Fruit fly (Drosophila melanogaster) S2 (cell line): Measurements from ENCODE around the gene CG11741.

ENCODE experiments used
- CG8478 ChIP-seq: fragments of >200 bp; optimal IDR thresholded peaks from 2 replicates; lab custom pipeline; 2018
- CTCF ChIP-seq, 2 experiments: fragments of >200 bp; optimal IDR thresholded peaks; 2 replicates each; lab custom pipeline; 2018

- TF ChIP-seq CG8478: no peak
- TF ChIP-seq CTCF (optimal IDR thresholded peaks at IDR 0.05; lab: Kevin White, UChicago): no peak
These were observed 7.9 kb downstream of the CG11741 start for dm6 chr3R:8520809-8521208.
